Worm (Caenorhabditis elegans) whole organism, L4 larva: ENCODE measurements around the gene pas-6.

Experiments used
- F26F4.8 ChIP-seq: fragments of 200-800 bp; sonication (Bioruptor generic); conservative IDR thresholded peaks from 2 replicates; pipeline ENCODE4 v1.3.6; 2022; ENCODE audit warnings: missing genetic modification characterization, missing compliant biosample characterization
- F49E8.2 ChIP-seq: sonication (generic microtip); optimal IDR thresholded peaks from 2 replicates; lab custom pipeline; 2016; ENCODE audit warnings: missing compliant biosample characterization, mild to moderate bottlenecking, missing genetic modification characterization, borderline replicate concordance
- T20F7.1 ChIP-seq: fragments of 200-800 bp; sonication (Bioruptor generic); optimal IDR thresholded peaks from 2 replicates; lab custom pipeline; 2018; ENCODE audit warnings: mild to moderate bottlenecking, missing genetic modification characterization, missing compliant biosample characterization
- Y105C5A.15 ChIP-seq: fragments of 200-800 bp; sonication (Bioruptor generic); IDR thresholded peaks from 2 replicates; pipeline ENCODE4 v1.3.6; 2022; ENCODE audit warnings: missing genetic modification characterization, missing compliant biosample characterization
- Y48G9A.11 ChIP-seq: fragments of 200-800 bp; sonication (Bioruptor generic); IDR thresholded peaks from 2 replicates; pipeline ENCODE4 v1.3.6; 2022; ENCODE audit warnings: missing genetic modification reagents, missing genetic modification characterization, missing compliant biosample characterization
- Y75B8A.6 ChIP-seq: fragments of 200-800 bp; sonication (Bioruptor generic); IDR thresholded peaks from 2 replicates; pipeline ENCODE4 v1.3.6; 2022; ENCODE audit warnings: missing genetic modification reagents, missing genetic modification characterization, missing compliant biosample characterization
- arid-1 ChIP-seq: fragments of 200-800 bp; sonication (Bioruptor generic); conservative IDR thresholded peaks from 2 replicates; pipeline ENCODE4 v1.3.6; 2022; ENCODE audit warnings: missing genetic modification reagents, missing genetic modification characterization, missing compliant biosample characterization
- attf-4 ChIP-seq: sonication (generic microtip); optimal IDR thresholded peaks from 3 replicates; lab custom pipeline; 2017; ENCODE audit warnings: missing biosample characterization, missing genetic modification characterization
- ceh-32 ChIP-seq: sonication (generic microtip); optimal IDR thresholded peaks from 2 replicates; lab custom pipeline; 2016; ENCODE audit warnings: mild to moderate bottlenecking, missing genetic modification characterization, missing compliant biosample characterization; ENCODE audit not compliant: poor library complexity
- ceh-44 ChIP-seq: fragments of 200-800 bp; sonication (Bioruptor generic); IDR thresholded peaks from 2 replicates; pipeline ENCODE4 v1.3.6; 2022; ENCODE audit warnings: missing genetic modification reagents, missing genetic modification characterization, missing compliant biosample characterization
- cey-2 ChIP-seq: sonication (generic microtip); optimal IDR thresholded peaks from 3 replicates; lab custom pipeline; 2017; ENCODE audit warnings: missing genetic modification characterization, mild to moderate bottlenecking, missing compliant biosample characterization, antibody characterized with exemption, borderline replicate concordance; ENCODE audit not compliant: insufficient read depth
- daf-16 ChIP-seq, 3 experiments: sonication (generic microtip); optimal IDR thresholded peaks; 2 replicates each; lab custom pipeline; 2016 to 2017; ENCODE audit warnings: missing genetic modification characterization in 3 of 3, missing genetic modification reagents in 3 of 3, mild to moderate bottlenecking in 2 of 3, missing compliant biosample characterization in 2 of 3, missing biosample characterization in 1 of 3, moderate library complexity in 1 of 3
- daf-8 ChIP-seq: fragments of 200-800 bp; sonication (Bioruptor generic); IDR thresholded peaks from 2 replicates; pipeline ENCODE4 v1.3.6; 2022; ENCODE audit warnings: missing genetic modification characterization, missing compliant biosample characterization
- dpl-1 ChIP-seq: fragments of 150-350 bp; optimal IDR thresholded peaks from 2 replicates; lab custom pipeline; 2014; ENCODE audit warnings: missing biosample characterization, missing genetic modification reagents, missing genetic modification characterization
- egl-43 ChIP-seq: fragments of 200-800 bp; sonication (Bioruptor generic); IDR thresholded peaks from 2 replicates; pipeline ENCODE4 v1.3.6; 2022; ENCODE audit warnings: missing genetic modification reagents, missing genetic modification characterization, missing compliant biosample characterization
- fos-1 ChIP-seq: fragments of 150-350 bp; optimal IDR thresholded peaks from 2 replicates; lab custom pipeline; 2014; ENCODE audit warnings: missing biosample characterization, missing genetic modification characterization
- hif-1 ChIP-seq, 2 experiments: sonication (generic microtip); optimal IDR thresholded peaks; 2 replicates each; lab custom pipeline; 2016 to 2017; ENCODE audit warnings: missing compliant biosample characterization in 2 of 2, missing genetic modification characterization in 2 of 2, missing genetic modification reagents in 2 of 2, missing genotype in 2 of 2, mild to moderate bottlenecking in 1 of 2
- hlh-11 ChIP-seq: fragments of 200-800 bp; sonication (Bioruptor generic); optimal IDR thresholded peaks from 2 replicates; lab custom pipeline; 2018; ENCODE audit warnings: mild to moderate bottlenecking, missing genetic modification characterization, missing compliant biosample characterization
- hlh-30 ChIP-seq: sonication (generic microtip); optimal IDR thresholded peaks from 2 replicates; lab custom pipeline; 2017; ENCODE audit warnings: antibody characterized with exemption, mild to moderate bottlenecking, missing genetic modification characterization, missing compliant biosample characterization; ENCODE audit not compliant: insufficient read depth
- lim-7 ChIP-seq: fragments of 200-800 bp; sonication (Bioruptor generic); IDR thresholded peaks from 2 replicates; pipeline ENCODE4 v1.3.6; 2022; ENCODE audit warnings: missing genetic modification characterization, missing compliant biosample characterization
- lin-1 ChIP-seq: fragments of 200-800 bp; sonication (Bioruptor generic); IDR thresholded peaks from 2 replicates; pipeline ENCODE4 v1.3.6; 2022; ENCODE audit warnings: missing genetic modification reagents, missing genetic modification characterization, missing compliant biosample characterization
- lin-13 ChIP-seq: fragments of 150-350 bp; optimal IDR thresholded peaks from 2 replicates; lab custom pipeline; 2014; ENCODE audit warnings: missing biosample characterization, missing genetic modification reagents, missing genetic modification characterization
- lin-29 ChIP-seq: fragments of 200-800 bp; sonication (Bioruptor generic); IDR thresholded peaks from 2 replicates; pipeline ENCODE4 v1.3.6; 2022; ENCODE audit warnings: missing genetic modification reagents, missing genetic modification characterization, missing compliant biosample characterization
- lin-38 ChIP-seq: fragments of 200-800 bp; sonication (Bioruptor generic); IDR thresholded peaks from 2 replicates; pipeline ENCODE4 v1.3.6; 2022; ENCODE audit warnings: missing genetic modification reagents, missing genetic modification characterization, missing compliant biosample characterization
- lin-39 ChIP-seq: fragments of 150-350 bp; optimal IDR thresholded peaks from 2 replicates; lab custom pipeline; 2014; ENCODE audit warnings: missing biosample characterization, missing genetic modification reagents, missing genetic modification characterization
- lsy-2 ChIP-seq, 2 experiments: fragments of 150-350 bp in 1 of 2; sonication (generic microtip) in 1 of 2; optimal IDR thresholded peaks; 2 replicates each; lab custom pipeline; 2014 to 2017; ENCODE audit warnings: missing biosample characterization in 2 of 2, missing genetic modification characterization in 2 of 2
- madf-5 ChIP-seq, 2 experiments: fragments of 200-800 bp; sonication (Bioruptor generic); IDR thresholded peaks; 2 replicates each; pipeline ENCODE4 v1.3.6; 2022; ENCODE audit warnings: missing compliant biosample characterization in 2 of 2, missing genetic modification characterization in 2 of 2
- madf-9 ChIP-seq: fragments of 200-800 bp; sonication (Bioruptor generic); conservative IDR thresholded peaks from 2 replicates; pipeline ENCODE4 v1.3.6; 2022; ENCODE audit warnings: missing genetic modification reagents, missing genetic modification characterization, missing compliant biosample characterization
- mxl-3 ChIP-seq: fragments of 200-800 bp; sonication (Bioruptor generic); optimal IDR thresholded peaks from 2 replicates; lab custom pipeline; 2018; ENCODE audit warnings: mild to moderate bottlenecking, missing genetic modification characterization, missing compliant biosample characterization
- nhr-10 ChIP-seq: fragments of 150-350 bp; optimal IDR thresholded peaks from 2 replicates; lab custom pipeline; 2014; ENCODE audit warnings: missing biosample characterization, missing genetic modification characterization
- nhr-102 ChIP-seq: sonication (generic microtip); optimal IDR thresholded peaks from 2 replicates; lab custom pipeline; 2016; ENCODE audit warnings: mild to moderate bottlenecking, missing genetic modification characterization, moderate library complexity, missing compliant biosample characterization
- nhr-41 ChIP-seq: fragments of 200-800 bp; sonication (Bioruptor generic); IDR thresholded peaks from 2 replicates; pipeline ENCODE4 v1.3.6; 2022; ENCODE audit warnings: missing genetic modification reagents, missing genetic modification characterization, missing compliant biosample characterization
- nhr-48 ChIP-seq: sonication (generic microtip); optimal IDR thresholded peaks from 2 replicates; lab custom pipeline; 2016; ENCODE audit warnings: mild to moderate bottlenecking, missing genetic modification characterization, missing compliant biosample characterization
- nhr-77 ChIP-seq: fragments of 150-350 bp; optimal IDR thresholded peaks from 2 replicates; lab custom pipeline; 2014; ENCODE audit warnings: missing biosample characterization, missing genetic modification characterization
- rbr-2 ChIP-seq: sonication (generic microtip); optimal IDR thresholded peaks from 2 replicates; lab custom pipeline; 2016; ENCODE audit warnings: missing genotype, missing genetic modification characterization, missing compliant biosample characterization
- sdz-12 ChIP-seq: fragments of 200-800 bp; sonication (Bioruptor generic); optimal IDR thresholded peaks from 2 replicates; lab custom pipeline; 2018; ENCODE audit warnings: mild to moderate bottlenecking, missing genetic modification characterization, missing compliant biosample characterization
- snpc-1.2 ChIP-seq: fragments of 200-800 bp; sonication (Bioruptor generic); IDR thresholded peaks from 2 replicates; pipeline ENCODE4 v1.3.6; 2022; ENCODE audit warnings: missing genetic modification reagents, missing genetic modification characterization, missing compliant biosample characterization
- snpc-4 ChIP-seq: fragments of 150-350 bp; optimal IDR thresholded peaks from 2 replicates; lab custom pipeline; 2014; ENCODE audit warnings: missing biosample characterization, missing genetic modification characterization
- unc-130 ChIP-seq: sonication (generic microtip); optimal IDR thresholded peaks from 2 replicates; lab custom pipeline; 2016; ENCODE audit warnings: missing genetic modification reagents, missing genetic modification characterization, missing compliant biosample characterization
- unc-62 ChIP-seq, 3 experiments: fragments of 150-350 bp in 1 of 3; sonication (generic microtip); optimal IDR thresholded peaks in 2 of 3; peaks in 1 of 3; 1 replicate in 1 of 3; 2 replicates in 2 of 3; lab custom pipeline; 2014 to 2017; ENCODE audit warnings: missing biosample characterization in 3 of 3, missing genetic modification characterization in 3 of 3, missing genetic modification reagents in 3 of 3, missing genotype in 1 of 3
- zfp-2 ChIP-seq: sonication (generic microtip); optimal IDR thresholded peaks from 2 replicates; lab custom pipeline; 2016; ENCODE audit warnings: mild to moderate bottlenecking, missing genetic modification characterization, missing compliant biosample characterization
- zfp-3 ChIP-seq: fragments of 200-800 bp; sonication (Bioruptor generic); conservative IDR thresholded peaks from 2 replicates; pipeline ENCODE4 v1.3.6; 2022; ENCODE audit warnings: missing genetic modification reagents, missing genetic modification characterization, missing compliant biosample characterization
- zip-2 ChIP-seq: fragments of 150-350 bp; optimal IDR thresholded peaks from 2 replicates; lab custom pipeline; 2014; ENCODE audit warnings: missing biosample characterization, missing genetic modification characterization
- ztf-11 ChIP-seq: fragments of 150-350 bp; optimal IDR thresholded peaks from 2 replicates; lab custom pipeline; 2014; ENCODE audit warnings: missing biosample characterization, missing genetic modification characterization

Gene pas-6

DNA sequence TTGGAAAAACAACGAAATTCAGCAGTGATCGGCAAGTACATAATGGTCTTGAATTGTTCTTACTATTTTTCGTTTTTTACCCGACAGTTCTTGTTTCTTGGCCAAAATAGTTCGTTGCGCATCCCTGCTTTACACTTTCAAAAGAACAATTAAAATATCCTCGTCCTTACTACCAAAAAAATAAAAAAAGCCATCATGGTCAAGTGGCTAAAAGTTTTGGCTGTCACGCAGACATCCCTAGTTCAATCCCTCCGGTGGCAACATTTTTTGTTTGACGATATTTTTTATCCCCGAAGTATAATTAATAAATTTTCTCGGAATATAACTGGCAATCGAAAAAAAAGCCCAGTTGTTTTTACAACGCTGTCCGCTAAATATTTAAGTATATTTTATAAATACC is 7.7 kb upstream of the pas-6 start (continued):
- no peak for TF ChIP-seq nhr-10 (tag; lab: Kevin White, UChicago)
- TF ChIP-seq zfp-2 (tag; lab: Kevin White, UChicago): no peak
- TF ChIP-seq cey-2: no peak
- TF ChIP-seq rbr-2: no peak

DNA sequence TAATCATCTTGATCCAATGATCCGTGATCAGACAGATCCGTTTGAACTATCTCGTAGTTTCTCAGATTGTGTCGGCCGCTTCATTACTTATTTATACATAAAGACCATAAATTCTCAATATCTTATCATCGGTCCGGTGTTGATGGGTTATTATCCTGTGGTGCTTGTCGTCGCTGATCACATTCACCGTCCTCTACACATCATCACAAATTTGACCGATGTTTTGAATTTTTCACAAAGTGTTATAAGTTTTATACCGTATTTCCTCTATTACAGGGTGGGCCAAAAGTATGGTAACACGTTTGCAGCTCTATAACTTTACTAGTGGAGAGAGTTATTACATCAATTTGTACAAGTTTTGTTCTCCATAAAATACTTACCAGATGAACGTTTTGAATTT is 3.8 kb upstream of the pas-6 start:
- no peak for TF ChIP-seq nhr-41 (GFP tag; lab: Robert Waterston, UW)
- TF ChIP-seq lim-7 (GFP tag; lab: Robert Waterston, UW): peak; percentile 76
- peak; percentile 70 for TF ChIP-seq lin-38 (GFP tag; lab: Robert Waterston, UW)
- no peak for TF ChIP-seq unc-130 (GFP tag; lab: Kevin White, UChicago)
- no peak for TF ChIP-seq cey-2
- peak; percentile 85 for TF ChIP-seq ceh-44
- TF ChIP-seq nhr-102 (tag; lab: Kevin White, UChicago): no peak
- peak; percentile 48 for TF ChIP-seq snpc-4 (tag; lab: Kevin White, UChicago)
- TF ChIP-seq madf-9 (GFP tag; lab: Robert Waterston, UW): 0 out of 2 replicates have a peak, but pooled peaks have one; percentile 20
- no peak for TF ChIP-seq nhr-77
- TF ChIP-seq snpc-1.2 (GFP tag; lab: Robert Waterston, UW): peak; percentile 70
- 0 out of 2 replicates have a peak, but pooled peaks have one; percentile 29 for TF ChIP-seq zfp-3 (GFP tag; lab: Robert Waterston, UW)
- peak; percentile 47; the same call in 1 of the 2 replicates for TF ChIP-seq Y48G9A.11 (GFP tag; lab: Robert Waterston, UW)
- no peak for TF ChIP-seq ztf-11 (tag; lab: Kevin White, UChicago)
- no peak for TF ChIP-seq fos-1 (tag; lab: Kevin White, UChicago)
- TF ChIP-seq sdz-12 (GFP tag; lab: Kevin White, UChicago): no peak
- TF ChIP-seq F49E8.2 (tag; lab: Kevin White, UChicago): peak; percentile 34
- no peak for TF ChIP-seq lin-39 (tag; lab: Kevin White, UChicago)
- TF ChIP-seq F26F4.8 (GFP tag; lab: Robert Waterston, UW): 0 out of 2 replicates have a peak, but pooled peaks have one; percentile 62
- TF ChIP-seq ceh-32 (tag; lab: Kevin White, UChicago): no peak
- TF ChIP-seq unc-62 (GFP tag; optimal IDR thresholded peaks at IDR 0.05 in 1 of 2; lab: Kevin White, UChicago): no peak
- no peak for TF ChIP-seq unc-62 (tag; optimal IDR thresholded peaks at IDR 0.05; lab: Kevin White, UChicago)

DNA sequence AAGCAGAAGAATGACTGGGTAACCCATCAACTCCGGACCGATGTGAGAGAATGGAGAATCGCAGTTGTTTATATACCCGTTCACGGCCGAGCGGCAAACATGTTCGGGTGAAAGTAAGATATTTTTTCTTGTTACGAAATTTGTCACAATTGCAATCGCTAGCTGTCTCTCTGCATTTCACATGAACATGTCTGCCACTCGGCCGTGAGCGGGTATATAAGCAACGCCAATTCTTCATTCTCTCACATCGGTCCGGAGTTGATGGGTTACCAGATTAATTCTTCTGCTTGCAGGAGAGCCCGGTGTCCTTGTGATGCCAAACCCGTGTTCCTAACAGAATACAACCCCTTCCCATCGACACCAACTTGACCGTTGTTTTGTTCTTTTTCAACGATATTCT is 2.9 kb upstream of the pas-6 start:
- TF ChIP-seq zip-2 (tag; lab: Kevin White, UChicago) (peak; percentile 97), egl-43 (GFP tag; lab: Robert Waterston, UW) (peak; percentile 76), ztf-11 (tag; lab: Kevin White, UChicago) (no peak), rbr-2 (peak; percentile 14), cey-2 (no peak), Y105C5A.15 (0 out of 2 replicates have a peak, but pooled peaks have one; percentile 9), dpl-1 (peak; percentile 7), ceh-44 (peak; percentile 28; the same call in 1 of the 2 replicates), nhr-102 (tag; lab: Kevin White, UChicago) (peak; percentile 38), attf-4 (tag; lab: Kevin White, UChicago) (no peak), snpc-4 (tag; lab: Kevin White, UChicago) (peak; percentile 90), lin-38 (GFP tag; lab: Robert Waterston, UW) (peak; percentile 57), lin-13 (GFP tag; lab: Kevin White, UChicago) (no peak), daf-16 (GFP tag; optimal IDR thresholded peaks at IDR 0.05; lab: Kevin White, UChicago) (peak; percentile 39 to 65), daf-16 (tag; optimal IDR thresholded peaks at IDR 0.05; lab: Kevin White, UChicago) (no peak), lin-1 (no peak), lin-29 (GFP tag; lab: Robert Waterston, UW) (no peak), Y75B8A.6 (GFP tag; lab: Robert Waterston, UW) (no peak), hlh-11 (tag; lab: Kevin White, UChicago) (peak; percentile 20), T20F7.1 (peak; percentile 14), daf-8 (no peak), arid-1 (GFP tag; lab: Robert Waterston, UW) (no peak), madf-5 (GFP tag; IDR thresholded peaks at IDR 0.05; lab: Robert Waterston, UW) (0 out of 4 replicates have a peak, but pooled peaks of 1 of the 2 experiments have one; percentile 27), hif-1 (tag; optimal IDR thresholded peaks at IDR 0.05; lab: Kevin White, UChicago) (peak in 1 of 2 experiments; percentile 34), nhr-48 (tag; lab: Kevin White, UChicago) (peak; percentile 1), mxl-3 (GFP tag; lab: Kevin White, UChicago) (peak; percentile 7), lsy-2 (tag; optimal IDR thresholded peaks at IDR 0.05; lab: Kevin White, UChicago) (peak in 1 of 2 experiments; percentile 53), hlh-30 (tag; lab: Kevin White, UChicago) (peak; percentile 51)
